Worm (Caenorhabditis elegans): ENCODE measurements around the gene coa-4.

coa-4 gene

ce11 chrIV:9333007-9333406 is 2.4 kb downstream of the coa-4 start (continued):
- TF ChIP-seq pqm-1 (tag; optimal IDR thresholded peaks at IDR 0.05) (peak; percentile 97), ZK337.2 (GFP tag; IDR thresholded peaks at IDR 0.05) (no peak), nhr-48 (tag; optimal IDR thresholded peaks at IDR 0.05) (no peak), gei-8 (GFP tag; optimal IDR thresholded peaks at IDR 0.05) (no peak), dmd-9 (GFP tag; IDR thresholded peaks at IDR 0.05) (no peak), aha-1 (tag) (peak; percentile 58), F26F4.8 (GFP tag; conservative IDR thresholded peaks at IDR 0.05) (no peak), daf-8 (GFP tag; IDR thresholded peaks at IDR 0.05) (no peak), lin-1 (GFP tag; IDR thresholded peaks at IDR 0.05) (0 out of 2 replicates have a peak, but pooled peaks have one; percentile 27), set-16 (GFP tag; IDR thresholded peaks at IDR 0.05) (no peak), ceh-44 (GFP tag; IDR thresholded peaks at IDR 0.05) (no peak), ZK546.5 (tag; optimal IDR thresholded peaks at IDR 0.05) (no peak), daf-19 (GFP tag; conservative IDR thresholded peaks at IDR 0.05) (no peak), hlh-11 (tag; optimal IDR thresholded peaks at IDR 0.05) (peak; percentile 79), nhr-111 (GFP tag; optimal IDR thresholded peaks at IDR 0.05) (no peak), ces-1 (GFP tag; optimal IDR thresholded peaks at IDR 0.05) (no peak), ztf-7 (tag; optimal IDR thresholded peaks at IDR 0.05) (no peak), nhr-28 (tag; optimal IDR thresholded peaks at IDR 0.05) (peak; percentile 91), Y48G9A.11 (GFP tag; IDR thresholded peaks at IDR 0.05) (no peak), daf-12 (tag; optimal IDR thresholded peaks at IDR 0.05) (no peak), Y75B8A.6 (GFP tag; IDR thresholded peaks at IDR 0.05) (no peak), hmg-1.1 (GFP tag; IDR thresholded peaks at IDR 0.05) (no peak), ceh-28 (tag; optimal IDR thresholded peaks at IDR 0.05) (no peak), lin-39 (tag; optimal IDR thresholded peaks at IDR 0.05) (no peak), zag-1 (tag; optimal IDR thresholded peaks at IDR 0.05) (no peak), lin-29 (GFP tag; IDR thresholded peaks at IDR 0.05) (no peak), unc-62 (GFP tag; optimal IDR thresholded peaks at IDR 0.05 in 1 of 2) (no peak), unc-62 (tag; optimal IDR thresholded peaks at IDR 0.05) (no peak), php-3 (GFP tag; IDR thresholded peaks at IDR 0.05) (peak; percentile 88), ama-1 (optimal IDR thresholded peaks at IDR 0.05) (peak; percentile 34), spr-3 (GFP tag; optimal IDR thresholded peaks at IDR 0.05) (no peak), mes-2 (tag; optimal IDR thresholded peaks at IDR 0.05; ENCODE audit: poor library complexity, severe bottlenecking) (peak; percentile 11), F10B5.3 (tag; optimal IDR thresholded peaks at IDR 0.05) (no peak), daf-16 (GFP tag; optimal IDR thresholded peaks at IDR 0.05) (peak in 1 of 2 experiments; percentile 2), daf-16 (tag; optimal IDR thresholded peaks at IDR 0.05) (peak; percentile 59), zfp-3 (GFP tag; conservative IDR thresholded peaks at IDR 0.05) (no peak), lin-38 (GFP tag; IDR thresholded peaks at IDR 0.05) (peak; percentile 39; the same call in 1 of the 2 replicates), fos-1 (tag; optimal IDR thresholded peaks at IDR 0.05) (no peak)

DNA sequence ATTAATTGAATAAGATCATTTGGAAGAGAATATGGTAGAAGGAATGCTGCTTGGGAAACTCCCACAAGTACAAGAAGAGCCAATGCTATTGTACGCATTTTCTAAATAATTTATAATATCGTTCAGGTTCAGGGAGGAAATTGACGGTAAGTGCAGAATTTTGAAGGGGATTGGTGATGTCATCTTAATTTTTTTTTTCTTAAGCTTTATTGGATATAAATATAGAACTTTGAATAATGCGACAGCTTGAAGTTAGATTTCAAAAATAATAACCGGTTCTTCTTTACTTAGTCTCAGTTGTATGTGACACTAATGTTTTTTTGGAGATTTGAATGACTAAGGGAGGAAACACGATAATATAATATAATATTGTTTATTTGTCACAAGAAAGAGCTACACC is 4.6 kb downstream of the coa-4 start, which contains the start of gene nspg-7.1:
TSS of gene nspg-7.1 (minus strand) at position 101 of the 400 bp plus-strand sequence.
- TF ChIP-seq set-16 (GFP tag; IDR thresholded peaks at IDR 0.05) (no peak), mdl-1 (tag; optimal IDR thresholded peaks at IDR 0.05) (no peak), ama-1 (optimal IDR thresholded peaks at IDR 0.05) (no peak), dmd-8 (GFP tag; IDR thresholded peaks at IDR 0.05) (no peak), nhr-28 (tag; optimal IDR thresholded peaks at IDR 0.05) (no peak), nhr-76 (tag; optimal IDR thresholded peaks at IDR 0.05) (no peak), F44E2.7 (GFP tag; IDR thresholded peaks at IDR 0.05) (no peak), snpc-4 (tag; optimal IDR thresholded peaks at IDR 0.05) (no peak), Y105C5A.15 (GFP tag; IDR thresholded peaks at IDR 0.05) (no peak), dmd-9 (GFP tag; IDR thresholded peaks at IDR 0.05) (no peak), lin-1 (GFP tag; IDR thresholded peaks at IDR 0.05) (no peak), ces-1 (GFP tag; optimal IDR thresholded peaks at IDR 0.05) (no peak), lin-15B (tag; optimal IDR thresholded peaks at IDR 0.05) (no peak), duxl-1 (tag; optimal IDR thresholded peaks at IDR 0.05; ENCODE audit: poor library complexity) (no peak), zip-11 (GFP tag; IDR thresholded peaks at IDR 0.05) (no peak), hmg-1.1 (GFP tag; IDR thresholded peaks at IDR 0.05) (no peak), mxl-2 (GFP tag; conservative IDR thresholded peaks at IDR 0.05) (no peak), sdz-12 (GFP tag; optimal IDR thresholded peaks at IDR 0.05) (no peak), lsy-2 (tag; optimal IDR thresholded peaks at IDR 0.05) (no peak), D1046.2 (GFP tag; IDR thresholded peaks at IDR 0.05) (no peak)

Data from whole organism, L4 larva.